Fruit fly (Drosophila melanogaster) whole organism: Measurements from ENCODE around the gene CG15356.

ENCODE experiments used
- CG8478 ChIP-seq: fragments of >200 bp; optimal IDR thresholded peaks from 2 replicates; lab custom pipeline; 2018; ENCODE audit warnings: inconsistent platforms
- Dll ChIP-seq: fragments of >200 bp; optimal IDR thresholded peaks from 2 replicates; lab custom pipeline; 2017
- EcR ChIP-seq, 2 experiments: fragments of >200 bp; optimal IDR thresholded peaks; 2 replicates each; lab custom pipeline; 2017; ENCODE audit warnings: missing biosample characterization in 2 of 2, missing genetic modification characterization in 2 of 2, missing genetic modification reagents in 2 of 2
- pan ChIP-seq: fragments of >200 bp; optimal IDR thresholded peaks from 2 replicates; lab custom pipeline; 2017
- psq ChIP-seq: fragments of >200 bp; optimal IDR thresholded peaks from 2 replicates; lab custom pipeline; 2017
- usp ChIP-seq: fragments of >200 bp; optimal IDR thresholded peaks from 2 replicates; lab custom pipeline; 2017; ENCODE audit warnings: missing biosample characterization, missing genetic modification characterization, mixed read lengths

CG15356 gene

DNA sequence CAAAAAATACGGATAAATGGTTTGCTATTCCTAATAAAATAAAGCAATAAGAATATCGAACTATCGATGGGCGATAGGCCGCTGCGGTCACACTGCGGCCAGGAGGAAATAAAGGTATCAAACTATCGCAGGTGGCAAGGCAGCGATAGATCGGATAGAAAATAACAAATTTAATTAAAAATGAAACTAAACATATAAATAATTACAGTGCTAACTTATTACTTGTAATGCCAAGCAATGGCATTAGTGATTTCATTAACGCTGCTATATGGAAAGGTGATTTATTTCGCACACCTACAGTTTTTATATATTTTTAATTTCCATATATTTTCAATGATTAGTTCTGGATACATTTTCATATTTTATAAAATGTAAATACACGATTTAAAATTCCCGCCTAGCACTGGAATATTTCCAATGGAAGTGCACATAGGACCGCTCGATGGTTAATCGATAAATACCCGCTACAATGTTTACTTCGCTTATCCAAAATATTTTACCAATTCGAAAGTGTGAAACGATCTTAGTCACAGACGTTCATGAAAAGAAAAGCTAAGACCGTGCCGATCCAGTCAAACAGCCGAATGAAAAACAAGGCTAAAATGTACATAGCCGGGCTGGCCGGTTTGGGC lies at the start of gene CG15356, which contains the start of gene CG15362:
Gene CG15356, minus strand, starts transcription at position 48 of the 632 bp plus-strand sequence.
Gene CG15362, plus strand, starts transcription at position 469 of the 632 bp plus-strand sequence.
- TF ChIP-seq CG8478 (lab: Kevin White, UChicago) (no peak), Dll (lab: Kevin White, UChicago) (no peak), EcR (GFP tag; optimal IDR thresholded peaks at IDR 0.05; lab: Kevin White, UChicago) (no peak), usp (GFP tag; lab: Kevin White, UChicago) (no peak)

DNA sequence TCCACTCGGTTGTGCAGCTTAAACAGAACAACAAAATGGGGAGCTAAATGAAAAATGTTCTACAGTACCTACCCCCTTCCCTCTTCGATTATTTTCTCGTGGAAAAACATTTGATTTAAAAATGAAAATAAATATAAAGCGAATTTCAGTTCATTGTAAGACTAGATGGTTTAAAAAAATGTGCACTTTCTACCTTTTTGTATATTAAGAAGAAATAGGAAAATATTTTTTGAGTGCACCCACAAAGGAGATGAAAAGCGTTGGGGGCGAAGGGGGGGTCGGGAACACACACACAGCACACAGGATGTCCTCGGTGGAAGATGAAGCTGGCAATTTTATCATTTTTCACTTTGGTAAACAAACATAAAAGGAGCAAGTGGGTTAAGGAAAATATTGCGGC lies 42.3 kb upstream of the CG15356 start:
- no peak for TF ChIP-seq usp (GFP tag; lab: Kevin White, UChicago)
- no peak for TF ChIP-seq pan (lab: Kevin White, UChicago)
- TF ChIP-seq CG8478 (lab: Kevin White, UChicago) = no peak
- no peak for TF ChIP-seq Dll (lab: Kevin White, UChicago)
- no peak for TF ChIP-seq psq
- TF ChIP-seq EcR (GFP tag; optimal IDR thresholded peaks at IDR 0.05; lab: Kevin White, UChicago) = no peak

DNA sequence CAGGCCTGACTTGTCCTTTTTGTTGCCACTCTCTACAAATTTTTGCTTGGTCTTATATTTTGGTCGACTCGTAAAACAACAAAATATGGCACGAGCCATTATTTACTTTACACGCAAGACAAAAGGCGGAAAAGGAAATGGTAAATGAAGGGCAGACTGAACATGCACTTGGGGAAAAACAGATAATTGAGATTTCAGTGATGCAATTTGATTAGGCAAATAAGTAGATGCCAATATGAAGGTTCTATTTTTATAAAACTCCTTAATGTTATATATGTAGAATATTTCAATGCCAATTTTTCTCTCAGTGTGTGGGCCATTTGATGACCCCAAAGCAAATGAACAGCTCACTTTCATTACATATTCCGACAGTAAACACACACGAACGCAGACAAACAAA lies 34.6 kb upstream of the CG15356 start:
- TF ChIP-seq Dll (lab: Kevin White, UChicago) = no peak
- no peak for TF ChIP-seq psq
- TF ChIP-seq usp (GFP tag; lab: Kevin White, UChicago) = no peak
- no peak for TF ChIP-seq pan (lab: Kevin White, UChicago)
- no peak for TF ChIP-seq CG8478 (lab: Kevin White, UChicago)
- TF ChIP-seq EcR (GFP tag; optimal IDR thresholded peaks at IDR 0.05; lab: Kevin White, UChicago) = no peak

DNA sequence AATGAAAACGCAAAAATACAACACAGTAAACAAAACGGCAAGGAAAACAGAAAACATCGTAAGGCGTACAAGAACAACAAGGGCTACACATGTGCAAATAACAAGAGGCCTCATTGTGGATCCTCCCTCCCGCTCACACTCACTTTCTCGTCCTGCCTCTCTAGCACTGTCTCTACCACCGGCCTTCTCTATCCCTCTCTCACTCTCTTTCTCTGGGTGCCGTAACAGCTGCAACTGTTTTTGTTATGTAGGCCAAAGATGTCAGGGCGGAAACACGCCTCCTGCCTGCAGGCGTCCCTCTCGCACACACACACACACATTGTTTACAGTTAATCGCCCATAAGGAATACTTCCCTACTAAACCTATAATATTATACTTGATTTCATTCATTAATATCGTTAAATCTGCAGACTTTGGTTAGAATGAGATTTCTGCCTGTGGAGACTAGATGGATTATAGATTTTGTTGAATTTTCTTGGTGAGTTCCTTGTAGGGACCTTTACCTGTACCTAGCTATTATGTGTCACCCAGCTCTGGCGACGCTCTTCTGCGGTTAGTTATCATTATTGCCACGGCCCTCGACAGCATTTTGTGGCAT lies 33.4 kb upstream of the CG15356 start:
- no peak for TF ChIP-seq psq
- TF ChIP-seq usp (GFP tag; lab: Kevin White, UChicago) = no peak
- TF ChIP-seq CG8478 (lab: Kevin White, UChicago) = no peak
- TF ChIP-seq pan (lab: Kevin White, UChicago) = no peak
- TF ChIP-seq Dll (lab: Kevin White, UChicago) = no peak
- TF ChIP-seq EcR (GFP tag; optimal IDR thresholded peaks at IDR 0.05; lab: Kevin White, UChicago) = no peak

DNA sequence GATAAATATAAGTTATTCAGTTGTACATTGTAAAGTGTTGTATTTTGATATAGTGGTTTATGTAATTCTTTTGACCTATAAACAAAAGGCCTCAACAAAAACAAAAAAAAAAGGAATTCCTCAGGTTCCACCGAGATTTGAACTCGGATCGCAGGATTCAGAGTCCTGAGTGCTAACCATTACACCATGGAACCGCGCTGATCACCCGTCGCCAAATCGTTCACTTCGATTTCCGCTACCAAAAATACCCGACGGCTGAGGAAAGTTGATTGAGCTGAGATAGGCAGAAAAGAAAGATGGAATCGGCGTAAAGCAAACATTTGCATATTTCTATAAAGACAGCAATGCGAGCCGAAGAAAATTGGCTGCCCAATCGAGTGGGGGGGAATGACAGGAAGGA lies 32.5 kb upstream of the CG15356 start:
- no peak for TF ChIP-seq usp (GFP tag; lab: Kevin White, UChicago)
- TF ChIP-seq EcR (GFP tag; optimal IDR thresholded peaks at IDR 0.05; lab: Kevin White, UChicago) = no peak
- TF ChIP-seq Dll (lab: Kevin White, UChicago) = no peak
- no peak for TF ChIP-seq CG8478 (lab: Kevin White, UChicago)
- TF ChIP-seq pan (lab: Kevin White, UChicago) = no peak
- TF ChIP-seq psq = no peak

DNA sequence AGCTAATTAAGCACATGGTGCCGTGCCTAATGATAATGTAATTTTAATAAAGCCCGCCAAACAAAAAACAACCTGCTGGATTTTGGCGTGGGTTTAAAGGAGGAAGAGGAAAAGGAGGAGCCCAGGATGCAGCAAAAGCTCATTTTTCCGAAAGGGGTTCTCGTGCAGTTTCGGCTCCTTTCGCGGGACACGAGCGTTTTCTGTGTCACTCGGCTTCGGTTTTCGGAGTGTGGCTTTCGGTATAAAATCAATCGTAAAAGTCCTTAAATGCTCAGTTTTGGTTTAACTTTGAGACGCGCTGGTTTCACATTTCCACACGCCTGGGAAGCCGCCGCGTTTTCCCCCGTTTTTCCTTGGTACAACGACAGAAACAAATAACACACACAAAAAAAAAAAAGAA lies 30.9 kb upstream of the CG15356 start:
- TF ChIP-seq psq (no peak), pan (lab: Kevin White, UChicago) (no peak), Dll (lab: Kevin White, UChicago) (no peak), usp (GFP tag; lab: Kevin White, UChicago) (no peak), CG8478 (lab: Kevin White, UChicago) (no peak), EcR (GFP tag; optimal IDR thresholded peaks at IDR 0.05; lab: Kevin White, UChicago) (no peak)

DNA sequence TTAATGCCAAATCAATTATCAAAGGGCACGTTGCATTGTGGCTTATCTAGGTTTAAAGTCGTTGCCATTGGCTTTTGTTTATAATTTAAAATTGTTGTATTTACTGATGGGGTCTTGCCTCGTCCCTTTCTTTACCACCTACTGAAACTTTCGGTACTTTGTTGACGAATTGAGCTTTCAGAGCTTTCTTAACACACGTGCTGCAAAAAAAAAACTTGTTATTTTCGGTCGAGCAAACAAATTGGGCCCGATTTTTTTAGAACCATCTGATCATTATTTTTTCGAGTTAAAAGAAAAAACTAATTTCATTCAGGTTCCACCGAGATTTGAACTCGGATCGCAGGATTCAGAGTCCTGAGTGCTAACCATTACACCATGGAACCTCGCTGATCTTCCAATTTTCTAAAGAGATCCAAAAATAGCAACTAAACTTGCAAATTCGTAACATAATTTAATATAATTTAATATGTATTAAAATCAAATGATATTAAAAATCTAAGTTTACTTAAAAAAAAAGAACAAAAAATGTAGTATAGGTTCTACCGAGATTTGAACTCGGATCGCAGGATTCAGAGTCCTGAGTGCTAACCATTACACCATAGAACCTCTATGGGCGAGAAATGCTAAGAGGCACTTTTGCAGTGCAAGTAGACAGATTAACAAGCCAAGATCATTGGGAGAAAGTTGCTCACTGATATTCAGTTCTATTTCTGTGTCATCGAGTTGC lies 29.9 kb upstream of the CG15356 start:
- TF ChIP-seq psq = no peak
- TF ChIP-seq Dll (lab: Kevin White, UChicago) = no peak

DNA sequence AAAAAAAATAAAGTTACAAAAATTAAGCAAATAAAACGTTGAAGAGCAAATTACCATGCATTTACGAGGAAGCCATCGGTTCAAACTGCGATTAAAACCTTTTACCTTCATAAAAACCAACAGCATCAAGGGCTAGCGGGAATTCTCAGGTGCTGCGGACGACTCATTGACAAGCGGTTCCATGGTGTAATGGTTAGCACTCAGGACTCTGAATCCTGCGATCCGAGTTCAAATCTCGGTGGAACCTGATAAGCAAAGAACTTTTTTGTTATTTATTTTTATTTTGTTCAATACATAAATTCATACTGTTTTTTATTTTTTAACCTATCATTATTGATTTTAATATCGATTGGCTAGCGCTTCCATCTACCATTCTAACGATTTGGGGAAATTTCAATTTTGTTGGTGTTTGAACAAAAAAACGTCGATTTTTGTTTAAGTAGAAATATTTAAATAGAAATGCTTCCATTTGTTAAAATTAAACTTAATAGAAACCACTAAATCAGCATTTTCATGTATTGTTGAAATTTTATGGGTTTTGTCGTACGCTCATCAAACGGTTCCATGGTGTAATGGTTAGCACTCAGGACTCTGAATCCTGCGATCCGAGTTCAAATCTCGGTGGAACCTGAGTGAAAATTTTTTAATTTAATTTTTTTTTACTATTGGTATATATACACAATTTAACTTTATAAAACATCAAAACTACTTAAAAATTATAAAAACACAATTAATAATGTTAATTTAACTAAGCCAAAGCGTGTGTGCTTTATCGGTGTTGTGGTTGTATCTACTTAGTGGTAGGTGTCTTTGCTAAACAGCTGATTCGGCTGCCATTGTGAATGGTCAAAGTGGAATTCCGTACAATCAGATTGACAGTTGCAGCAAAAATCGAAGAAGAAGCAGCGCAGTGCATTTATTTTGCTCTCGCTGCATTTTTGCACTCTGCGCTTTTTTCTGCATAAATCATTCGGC lies 28.7 kb upstream of the CG15356 start, which contains the start of gene CG4238:
Gene CG4238, plus strand, starts transcription at position 880 of the 975 bp plus-strand sequence.
- TF ChIP-seq psq (no peak), EcR (GFP tag; optimal IDR thresholded peaks at IDR 0.05; lab: Kevin White, UChicago) (no peak), Dll (lab: Kevin White, UChicago) (no peak), pan (lab: Kevin White, UChicago) (no peak), CG8478 (lab: Kevin White, UChicago) (no peak), usp (GFP tag; lab: Kevin White, UChicago) (no peak)

DNA sequence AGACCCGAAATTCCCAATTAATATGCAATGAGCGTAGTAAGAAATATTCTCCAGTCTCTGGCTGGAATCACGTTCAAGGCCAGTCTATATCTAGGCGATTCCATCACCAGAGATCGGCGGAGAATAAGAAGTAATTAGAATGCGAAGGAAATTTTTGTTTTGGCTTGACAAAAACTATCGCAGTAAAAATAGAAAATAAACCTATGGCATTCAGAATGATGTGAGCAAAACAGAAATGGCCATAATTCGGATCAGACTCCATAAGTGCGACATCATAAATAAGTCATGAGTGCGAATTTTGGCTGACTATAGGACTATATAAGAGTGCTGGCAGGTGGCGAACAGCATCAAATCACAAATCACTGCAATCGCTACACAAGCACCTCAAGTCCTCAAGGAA lies 27.6 kb upstream of the CG15356 start, which contains the start of gene Nplp4:
Gene Nplp4, plus strand, starts transcription at position 301 of the 400 bp plus-strand sequence.
- TF ChIP-seq pan (lab: Kevin White, UChicago) (no peak), psq (no peak), usp (GFP tag; lab: Kevin White, UChicago) (no peak), Dll (lab: Kevin White, UChicago) (no peak), EcR (GFP tag; optimal IDR thresholded peaks at IDR 0.05; lab: Kevin White, UChicago) (no peak), CG8478 (lab: Kevin White, UChicago) (no peak)

DNA sequence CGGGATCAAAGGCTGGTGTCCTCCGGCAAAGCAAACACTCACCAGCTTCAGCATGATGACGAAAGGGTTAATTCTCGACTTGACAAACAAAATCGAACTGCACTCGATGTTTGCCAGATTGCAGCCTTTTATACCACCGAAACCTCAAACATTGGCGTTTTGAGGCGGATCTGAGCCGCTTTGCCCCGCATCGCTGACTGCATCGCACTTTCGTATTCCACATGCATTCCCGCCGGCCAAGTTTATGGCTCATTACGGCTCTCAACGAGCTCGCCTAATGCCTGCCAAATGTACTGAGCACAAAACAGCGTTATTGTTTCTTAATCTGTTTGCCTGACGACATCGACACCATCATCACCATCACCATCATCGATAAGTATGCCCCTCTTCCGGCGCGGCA lies 26.5 kb upstream of the CG15356 start, which contains the start of gene CG15353:
Gene CG15353, minus strand, starts transcription at position 101 of the 400 bp plus-strand sequence.
- no peak for TF ChIP-seq psq
- no peak for TF ChIP-seq EcR (GFP tag; optimal IDR thresholded peaks at IDR 0.05; lab: Kevin White, UChicago)
- TF ChIP-seq pan (lab: Kevin White, UChicago) = no peak
- TF ChIP-seq Dll (lab: Kevin White, UChicago) = no peak
